Worm (Caenorhabditis elegans) whole organism, L2 larva: ENCODE data around the gene T01D1.5.

Experiments used
- dmd-4 ChIP-seq: sonication (generic microtip); optimal IDR thresholded peaks from 2 replicates; lab custom pipeline; 2017; ENCODE audit warnings: missing biosample characterization, missing genetic modification characterization
- mab-5 ChIP-seq: fragments of 150-350 bp; optimal IDR thresholded peaks from 2 replicates; lab custom pipeline; 2014; ENCODE audit warnings: missing biosample characterization, missing genetic modification characterization
- mdl-1 ChIP-seq, 2 experiments: fragments of 150-350 bp in 1 of 2; sonication (generic microtip) in 1 of 2; optimal IDR thresholded peaks; 2 replicates each; lab custom pipeline; 2017; ENCODE audit warnings: missing biosample characterization in 2 of 2, missing genetic modification characterization in 2 of 2
- skn-1 ChIP-seq: sonication (generic microtip); optimal IDR thresholded peaks from 2 replicates; lab custom pipeline; 2017; ENCODE audit warnings: missing biosample characterization, missing genetic modification characterization
- sma-3 ChIP-seq: sonication (generic microtip); optimal IDR thresholded peaks from 2 replicates; lab custom pipeline; 2016; ENCODE audit warnings: missing genetic modification reagents, missing genetic modification characterization, missing compliant biosample characterization
- ztf-11 ChIP-seq: sonication (generic microtip); optimal IDR thresholded peaks from 2 replicates; lab custom pipeline; 2017; ENCODE audit warnings: missing biosample characterization, missing genetic modification characterization

DNA sequence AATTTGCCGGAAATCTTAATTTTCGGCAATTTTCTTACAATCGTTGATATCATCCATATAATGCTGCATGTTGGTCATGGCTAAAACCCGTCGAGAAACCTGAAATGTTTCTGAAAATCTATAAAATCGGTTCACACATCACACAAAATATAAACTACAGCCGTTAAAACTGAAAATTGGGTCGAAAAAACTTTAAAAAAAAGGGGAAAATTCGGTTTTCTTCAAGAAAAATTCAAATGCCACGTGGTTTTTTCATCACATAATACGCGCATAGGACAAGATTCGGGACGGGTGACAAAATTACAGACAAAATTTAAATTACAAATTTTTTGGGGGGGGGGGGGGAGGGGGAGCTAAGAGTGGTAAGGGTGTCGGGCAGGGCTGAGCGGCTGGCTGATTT, 43.8 kb upstream of the T01D1.5 start, which contains the start of gene Y43H11AL.1:
- no peak for TF ChIP-seq mdl-1 (tag; optimal IDR thresholded peaks at IDR 0.05; lab: Kevin White, UChicago)
- TF ChIP-seq skn-1, result no peak
- no peak for TF ChIP-seq ztf-11 (tag; lab: Kevin White, UChicago)
- TF ChIP-seq sma-3 (GFP tag; lab: Kevin White, UChicago), result no peak
- TF ChIP-seq dmd-4 (tag; lab: Kevin White, UChicago), result no peak
- TF ChIP-seq mab-5 (tag; lab: Kevin White, UChicago), result no peak
